Fruit fly (Drosophila melanogaster) whole organism, pupa: ENCODE measurements around the gene Mon1.

Experiments
- CG32121 ChIP-seq: fragments of 200-800 bp; sonication (Bioruptor generic); IDR thresholded peaks from 2 replicates; pipeline ENCODE4 v1.3.6; 2022; ENCODE audit warnings: missing biosample characterization, missing genetic modification characterization
- EcR ChIP-seq: fragments of 200-800 bp; sonication (Bioruptor generic); optimal IDR thresholded peaks from 3 replicates; lab custom pipeline; 2019; ENCODE audit warnings: missing biosample characterization, missing genetic modification characterization, mild to moderate bottlenecking, moderate library complexity, missing genetic modification reagents
- Ets98B ChIP-seq: fragments of 200-800 bp; sonication (Bioruptor generic); IDR thresholded peaks from 2 replicates; pipeline ENCODE4 v1.3.6; 2022; ENCODE audit warnings: missing biosample characterization, missing genetic modification characterization
- Pif1A ChIP-seq: fragments of 200-800 bp; sonication (Bioruptor generic); optimal IDR thresholded peaks from 3 replicates; lab custom pipeline; 2016; ENCODE audit warnings: missing biosample characterization, missing genetic modification characterization
- Pif1B ChIP-seq: fragments of 200-800 bp; sonication (Bioruptor generic); optimal IDR thresholded peaks from 3 replicates; lab custom pipeline; 2016; ENCODE audit warnings: missing biosample characterization, missing genetic modification characterization
- Snoo ChIP-seq: fragments of 200-800 bp; sonication (Bioruptor generic); optimal IDR thresholded peaks from 3 replicates; lab custom pipeline; 2017; ENCODE audit warnings: missing biosample characterization, mild to moderate bottlenecking, missing genetic modification characterization, inconsistent platforms
- rn ChIP-seq: fragments of 200-800 bp; sonication (Bioruptor generic); IDR thresholded peaks from 2 replicates; pipeline ENCODE4 v1.3.6; 2022; ENCODE audit warnings: missing biosample characterization, missing genetic modification characterization

Gene Mon1

DNA sequence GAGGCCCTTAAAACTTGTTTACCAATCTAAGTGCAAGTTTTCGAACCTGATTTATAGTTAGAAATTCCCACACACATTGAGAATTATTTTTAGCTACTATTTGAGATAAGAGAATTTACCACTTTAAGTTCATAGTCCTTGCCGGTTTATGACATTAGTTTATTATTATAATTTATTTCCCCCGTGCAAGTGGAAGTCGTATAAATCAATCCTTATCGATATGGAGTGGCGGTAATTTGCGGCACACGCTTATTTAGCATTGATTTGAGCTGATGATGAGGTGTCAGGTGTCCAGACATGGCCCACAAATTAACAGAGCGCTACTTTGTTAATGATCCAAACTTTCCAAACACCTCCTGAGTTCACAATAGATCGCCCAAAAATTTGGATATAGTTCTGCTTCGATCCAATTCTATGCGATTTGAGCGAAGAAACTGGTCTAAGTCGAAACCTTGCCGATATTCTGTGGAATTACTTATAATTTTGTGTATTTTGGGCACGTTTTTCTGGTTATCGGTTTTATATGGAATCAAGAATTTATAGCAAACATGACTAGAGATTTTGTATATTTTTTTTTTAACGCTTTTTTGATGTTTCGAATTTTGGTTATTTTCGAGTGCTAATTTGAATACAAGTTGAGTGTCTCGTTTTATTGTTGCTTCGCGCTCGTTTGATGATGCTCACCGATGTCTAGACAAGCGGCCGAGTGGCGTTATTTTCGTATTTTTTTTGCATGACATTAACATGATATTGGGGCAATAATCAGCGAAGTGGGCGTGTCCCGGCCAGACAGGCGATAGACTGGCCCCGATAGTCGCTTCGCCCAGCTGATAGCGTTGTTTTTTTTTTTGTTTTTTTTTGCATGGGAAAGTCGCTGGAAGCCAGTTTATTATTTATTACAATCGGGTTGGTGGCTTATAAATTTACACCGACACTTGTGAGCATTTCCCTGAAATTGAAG is 49.4 kb downstream of the Mon1 start:
- no peak for TF ChIP-seq EcR (GFP tag; lab: Kevin White, UChicago)
- no peak for TF ChIP-seq Ets98B
- TF ChIP-seq Pif1A (GFP tag; lab: Kevin White, UChicago) = no peak
- no peak for TF ChIP-seq CG32121 (GFP tag; lab: Robert Waterston, UW)
- no peak for TF ChIP-seq rn
- no peak for TF ChIP-seq Snoo (tag; lab: Kevin White, UChicago)
- TF ChIP-seq Pif1B (GFP tag; lab: Kevin White, UChicago) = no peak
- TF ChIP-seq, all 21 proteins: peak for 0
